Worm (Caenorhabditis elegans): ENCODE measurements around the gene C06B8.3.

C06B8.3 gene

ce11 chrV:15444615-15445014 lies 39.8 kb downstream of the C06B8.3 start, which contains the start of gene T26H5.9 (continued):
- TF ChIP-seq unc-62 (GFP tag; optimal IDR thresholded peaks at IDR 0.05 in 1 of 2) (peak in 1 of 2 experiments; percentile 92), unc-62 (tag; optimal IDR thresholded peaks at IDR 0.05) (no peak), aly-2 (tag; optimal IDR thresholded peaks at IDR 0.05) (no peak), Y75B8A.6 (GFP tag; IDR thresholded peaks at IDR 0.05) (no peak), daf-12 (tag; optimal IDR thresholded peaks at IDR 0.05) (no peak), pha-4 (GFP tag; IDR thresholded peaks at IDR 0.05) (no peak), pha-4 (tag; optimal IDR thresholded peaks at IDR 0.05) (no peak), Y48G9A.11 (GFP tag; IDR thresholded peaks at IDR 0.05) (no peak), ceh-82 (tag; optimal IDR thresholded peaks at IDR 0.05) (no peak), fkh-10 (GFP tag; optimal IDR thresholded peaks at IDR 0.05) (no peak), ztf-11 (tag; optimal IDR thresholded peaks at IDR 0.05) (no peak), nhr-25 (tag; optimal IDR thresholded peaks at IDR 0.05; ENCODE audit: borderline replicate concordance, insufficient read depth) (no peak)

ce11 chrV:15444188-15444587 lies 40.2 kb downstream of the C06B8.3 start, which contains the start of gene T26H5.11:
Gene T26H5.11, minus strand, starts transcription at chrV:15444288.
- no peak for TF ChIP-seq egl-27 (tag; optimal IDR thresholded peaks at IDR 0.05)
- TF ChIP-seq F26F4.8 (GFP tag; conservative IDR thresholded peaks at IDR 0.05), result no peak
- TF ChIP-seq daf-12 (tag; optimal IDR thresholded peaks at IDR 0.05), result no peak
- TF ChIP-seq mdt-29 (GFP tag; IDR thresholded peaks at IDR 0.05), result no peak
- TF ChIP-seq nhr-28 (tag; optimal IDR thresholded peaks at IDR 0.05), result no peak
- TF ChIP-seq nhr-11 (tag; optimal IDR thresholded peaks at IDR 0.05), result no peak
- TF ChIP-seq hif-1 (tag; optimal IDR thresholded peaks at IDR 0.05), result no peak
- TF ChIP-seq F49E8.2 (tag; optimal IDR thresholded peaks at IDR 0.05; ENCODE audit: borderline replicate concordance), result no peak
- no peak for TF ChIP-seq egl-43 (GFP tag; IDR thresholded peaks at IDR 0.05)
- TF ChIP-seq madf-5 (GFP tag; IDR thresholded peaks at IDR 0.05), result no peak
- TF ChIP-seq nhr-41 (GFP tag; IDR thresholded peaks at IDR 0.05), result no peak

ce11 chrV:15443708-15444107 lies 40.7 kb downstream of the C06B8.3 start, which contains the start of gene T26H5.10:
Gene T26H5.10, minus strand, starts transcription at chrV:15443808.
- TF ChIP-seq ZK337.2 (GFP tag; IDR thresholded peaks at IDR 0.05), result no peak
- TF ChIP-seq arid-1 (GFP tag; conservative IDR thresholded peaks at IDR 0.05), result no peak
- TF ChIP-seq F44E2.7 (GFP tag; IDR thresholded peaks at IDR 0.05), result no peak
- TF ChIP-seq snpc-1.2 (GFP tag; IDR thresholded peaks at IDR 0.05), result no peak
- no peak for TF ChIP-seq nhr-111 (GFP tag; optimal IDR thresholded peaks at IDR 0.05)

DNA sequence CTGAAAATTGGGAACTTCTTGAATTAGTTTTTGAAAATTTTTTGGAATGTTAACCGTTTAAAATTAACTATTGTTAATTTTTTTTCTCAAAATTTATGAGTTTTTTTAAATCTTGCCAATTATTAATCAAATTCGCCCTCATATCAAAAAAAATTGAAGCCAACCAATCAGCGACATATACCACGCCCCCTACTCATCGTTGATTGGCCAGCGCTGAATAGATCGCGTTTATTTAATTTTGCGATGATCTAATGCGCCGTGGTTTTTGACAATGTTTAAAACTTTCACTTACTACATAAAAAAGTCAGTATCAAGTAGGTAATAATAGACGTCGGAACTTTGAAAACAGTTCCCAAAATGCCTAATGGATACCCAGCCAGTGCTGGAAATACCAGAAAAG lies 42.1 kb downstream of the C06B8.3 start:
- TF ChIP-seq dmd-8 (GFP tag; IDR thresholded peaks at IDR 0.05) (no peak), dpl-1 (GFP tag; optimal IDR thresholded peaks at IDR 0.05) (no peak), skn-1 (tag; optimal IDR thresholded peaks at IDR 0.05) (no peak), hif-1 (tag; optimal IDR thresholded peaks at IDR 0.05) (no peak), Y48G9A.11 (GFP tag; IDR thresholded peaks at IDR 0.05) (no peak), mdt-29 (GFP tag; IDR thresholded peaks at IDR 0.05) (no peak), hlh-11 (tag; optimal IDR thresholded peaks at IDR 0.05) (no peak), rbr-2 (tag; optimal IDR thresholded peaks at IDR 0.05) (no peak), saeg-2 (GFP tag; IDR thresholded peaks at IDR 0.05) (no peak), ama-1 (optimal IDR thresholded peaks at IDR 0.05) (no peak), ceh-20 (GFP tag; IDR thresholded peaks at IDR 0.05) (no peak), nhr-41 (GFP tag; IDR thresholded peaks at IDR 0.05) (no peak), egl-43 (GFP tag; IDR thresholded peaks at IDR 0.05) (no peak), cey-2 (tag; optimal IDR thresholded peaks at IDR 0.05; ENCODE audit: borderline replicate concordance, insufficient read depth) (no peak), ZK337.2 (GFP tag; IDR thresholded peaks at IDR 0.05) (no peak)
